Fruit fly (Drosophila melanogaster) whole organism, wandering third instar larva: ENCODE results near the gene CG12983.

ENCODE experiments used
- Hr78 ChIP-seq: fragments of >200 bp; optimal IDR thresholded peaks from 2 replicates; lab custom pipeline; 2017; ENCODE audit warnings: missing biosample characterization, missing genetic modification characterization
- Hr83 ChIP-seq: fragments of 200-300 bp; sonication (Bioruptor generic); optimal IDR thresholded peaks from 2 replicates; lab custom pipeline; 2016; ENCODE audit warnings: missing biosample characterization, mild to moderate bottlenecking, missing genetic modification characterization, moderate library complexity; ENCODE audit not compliant: poor library complexity, severe bottlenecking
- Myc ChIP-seq: fragments of >200 bp; optimal IDR thresholded peaks from 2 replicates; lab custom pipeline; 2017
- N ChIP-seq: fragments of >200 bp; optimal IDR thresholded peaks from 2 replicates; lab custom pipeline; 2018; ENCODE audit warnings: missing biosample characterization, missing external identifiers, missing genetic modification characterization
- OdsH ChIP-seq: fragments of 200-800 bp; sonication (Bioruptor generic); optimal IDR thresholded peaks from 2 replicates; lab custom pipeline; 2016; ENCODE audit warnings: missing biosample characterization, mild to moderate bottlenecking, missing genetic modification characterization
- Vsx2 ChIP-seq: fragments of 200-300, 225-300 bp; sonication (Bioruptor generic); optimal IDR thresholded peaks from 2 replicates; lab custom pipeline; 2018; ENCODE audit warnings: missing biosample characterization, missing genetic modification characterization; ENCODE audit not compliant: partially characterized antibody
- brk ChIP-seq: fragments of 200-800 bp; sonication (Bioruptor generic); optimal IDR thresholded peaks from 2 replicates; lab custom pipeline; 2016; ENCODE audit warnings: missing biosample characterization, mild to moderate bottlenecking, missing genetic modification characterization
- foxo ChIP-seq, 2 experiments: fragments of 200-800 bp; sonication (Bioruptor generic); optimal IDR thresholded peaks; 2 replicates in 1 of 2; 3 replicates in 1 of 2; lab custom pipeline; 2016 to 2017; ENCODE audit warnings: missing biosample characterization in 2 of 2, missing genetic modification characterization in 2 of 2
- h ChIP-seq: fragments of 200-800 bp; sonication (Bioruptor generic); optimal IDR thresholded peaks from 3 replicates; lab custom pipeline; 2016; ENCODE audit warnings: missing biosample characterization, mild to moderate bottlenecking, missing genetic modification characterization
- jim ChIP-seq: fragments of 175-275, 200-325 bp; sonication (Bioruptor generic); optimal IDR thresholded peaks from 2 replicates; lab custom pipeline; 2016; ENCODE audit warnings: missing biosample characterization, mild to moderate bottlenecking, missing genetic modification characterization
- lola ChIP-seq: fragments of >200 bp; optimal IDR thresholded peaks from 2 replicates; lab custom pipeline; 2017; ENCODE audit warnings: missing biosample characterization, missing genetic modification characterization
- sage ChIP-seq: fragments of 200-800 bp; sonication (Bioruptor generic); optimal IDR thresholded peaks from 2 replicates; lab custom pipeline; 2016; ENCODE audit warnings: missing biosample characterization, mild to moderate bottlenecking, missing genetic modification characterization
- sv ChIP-seq: fragments of 200-800 bp; sonication (Bioruptor generic); optimal IDR thresholded peaks from 3 replicates; lab custom pipeline; 2016; ENCODE audit warnings: missing biosample characterization, missing genetic modification characterization

DNA sequence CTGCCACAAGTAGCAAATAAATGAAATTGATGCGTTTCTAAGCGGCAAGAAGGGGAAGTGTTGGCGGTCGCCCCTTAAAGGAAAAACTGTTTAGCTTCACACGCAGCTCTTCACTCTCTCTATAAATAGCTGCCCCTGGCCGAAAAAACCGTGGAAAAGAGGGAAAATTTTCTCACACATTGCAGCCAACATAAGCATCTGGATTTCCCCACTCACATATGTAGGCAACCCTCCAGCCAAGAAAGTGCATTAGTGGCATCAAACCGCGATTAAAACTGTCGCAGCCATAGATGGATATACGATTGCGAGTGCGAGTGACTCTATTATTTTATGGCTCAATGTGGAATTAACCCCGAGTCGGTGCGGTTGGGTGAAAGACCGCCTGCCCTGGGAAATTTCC, 34.0 kb downstream of the CG12983 start:
- TF ChIP-seq N (GFP tag; lab: Kevin White, UChicago) (no peak), OdsH (GFP tag; lab: Kevin White, UChicago) (no peak), lola (GFP tag; lab: Kevin White, UChicago) (no peak), Myc (lab: Kevin White, UChicago) (no peak), h (GFP tag; lab: Kevin White, UChicago) (no peak), foxo (GFP tag; optimal IDR thresholded peaks at IDR 0.05; lab: Kevin White, UChicago) (no peak), jim (GFP tag; lab: Kevin White, UChicago) (no peak), Vsx2 (GFP tag; lab: Kevin White, UChicago) (no peak), brk (GFP tag; lab: Kevin White, UChicago) (no peak), Hr78 (GFP tag; lab: Kevin White, UChicago) (no peak), sv (GFP tag; lab: Kevin White, UChicago) (no peak), sage (GFP tag; lab: Kevin White, UChicago) (no peak), Hr83 (GFP tag; lab: Kevin White, UChicago) (no peak)
